Worm (Caenorhabditis elegans) whole organism, young adult: ENCODE measurements around the gene twk-49.

ENCODE experiments used
- Y67H2A.10 ChIP-seq: fragments of 200-800 bp; sonication (Bioruptor generic); conservative IDR thresholded peaks from 2 replicates; pipeline ENCODE4 v1.3.6; 2022; ENCODE audit warnings: missing genetic modification reagents, missing genetic modification characterization, missing compliant biosample characterization
- dox-1 ChIP-seq: fragments of 200-800 bp; sonication (Bioruptor generic); IDR thresholded peaks from 2 replicates; pipeline ENCODE4 v1.3.6; 2022; ENCODE audit warnings: missing genetic modification reagents, missing genetic modification characterization, missing compliant biosample characterization
- hrde-1 ChIP-seq: sonication (generic microtip); optimal IDR thresholded peaks from 2 replicates; lab custom pipeline; 2016; ENCODE audit warnings: missing genetic modification characterization, mild to moderate bottlenecking, missing compliant biosample characterization, moderate library complexity, missing genotype, missing genetic modification reagents, borderline replicate concordance
- mcd-1 ChIP-seq: fragments of 200-800 bp; sonication (Bioruptor generic); IDR thresholded peaks from 2 replicates; pipeline ENCODE4 v1.3.6; 2022; ENCODE audit warnings: missing genetic modification reagents, missing genetic modification characterization, missing compliant biosample characterization
- snpc-4 ChIP-seq, 5 experiments: fragments of 150-350 bp in 1 of 5; sonication (generic microtip) in 4 of 5; optimal IDR thresholded peaks; 2 replicates each; lab custom pipeline; 2014 to 2018; ENCODE audit warnings: missing genetic modification characterization in 5 of 5, missing biosample characterization in 3 of 5, antibody characterized with exemption in 2 of 5, mild to moderate bottlenecking in 2 of 5, missing compliant biosample characterization in 2 of 5, missing genotype in 2 of 5, moderate library complexity in 2 of 5, missing genetic modification reagents in 1 of 5

ce11 chrII:6524501-6524977, 25.6 kb upstream of the twk-49 start, which contains the start of gene C56E6.2:
- TF ChIP-seq snpc-4 (GFP tag; optimal IDR thresholded peaks at IDR 0.05; lab: Kevin White, UChicago) = no peak
- no peak for TF ChIP-seq snpc-4 (tag; optimal IDR thresholded peaks at IDR 0.05; lab: Kevin White, UChicago)
- no peak for TF ChIP-seq dox-1
- no peak for TF ChIP-seq mcd-1 (GFP tag; lab: Robert Waterston, UW)
- TF ChIP-seq hrde-1 (tag; lab: Kevin White, UChicago) = no peak
- no peak for TF ChIP-seq Y67H2A.10 (GFP tag; lab: Robert Waterston, UW)
